Fruit fly (Drosophila melanogaster): ENCODE results near the gene Sam-S.

DNA sequence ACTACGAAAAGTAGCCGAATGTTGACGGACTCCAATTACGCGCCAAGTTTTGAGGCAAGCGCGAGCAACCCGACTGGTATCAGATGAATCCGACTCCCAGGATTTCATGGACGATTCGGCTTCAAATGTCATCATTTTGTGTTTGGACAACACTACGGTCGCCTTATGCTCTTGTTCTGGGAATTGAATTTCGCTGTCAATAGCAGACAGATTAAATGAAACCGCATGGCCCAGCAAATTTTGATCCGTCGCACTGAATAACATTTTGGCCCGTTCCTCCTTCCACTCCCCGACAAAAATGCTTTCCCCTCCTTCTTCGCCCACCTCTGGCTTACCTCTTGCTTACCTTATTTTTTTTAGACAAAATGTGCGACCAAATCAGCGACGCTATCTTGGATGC lies 3.3 kb downstream of the Sam-S start:
- TF ChIP-seq EcR (GFP tag; optimal IDR thresholded peaks at IDR 0.05) (no peak), gl (tag; optimal IDR thresholded peaks at IDR 0.05) (no peak), CG4496 (GFP tag; IDR thresholded peaks at IDR 0.05) (no peak), CG32121 (GFP tag; IDR thresholded peaks at IDR 0.05) (no peak)

All from whole organism, pupa.